Fruit fly (Drosophila melanogaster) whole organism, prepupa: ENCODE measurements around the gene CG16953.

Experiments
- CG10631 ChIP-seq: fragments of 200-800 bp; sonication (Bioruptor generic); optimal IDR thresholded peaks from 2 replicates; lab custom pipeline; 2016; ENCODE audit warnings: missing biosample characterization, missing genetic modification characterization
- CG10669 ChIP-seq: fragments of 200-800 bp; sonication (Bioruptor generic); optimal IDR thresholded peaks from 3 replicates; lab custom pipeline; 2018; ENCODE audit warnings: missing biosample characterization, mild to moderate bottlenecking, missing genetic modification characterization, moderate library complexity
- CG11294 ChIP-seq: fragments of 200-800 bp; sonication (Bioruptor generic); IDR thresholded peaks from 2 replicates; pipeline ENCODE4 v1.3.6; 2022; ENCODE audit warnings: missing biosample characterization, missing genetic modification characterization
- CG11762 ChIP-seq: fragments of 200-800 bp; sonication (Bioruptor generic); optimal IDR thresholded peaks from 3 replicates; lab custom pipeline; 2016; ENCODE audit warnings: missing biosample characterization, missing genetic modification characterization; ENCODE audit not compliant: insufficient read depth
- CG1621 ChIP-seq: fragments of 200-800 bp; sonication (Bioruptor generic); optimal IDR thresholded peaks from 3 replicates; lab custom pipeline; 2018; ENCODE audit warnings: missing biosample characterization, mild to moderate bottlenecking, missing genetic modification characterization
- CG31627 ChIP-seq: fragments of 200-800 bp; sonication (Bioruptor generic); optimal IDR thresholded peaks from 3 replicates; lab custom pipeline; 2016; ENCODE audit warnings: missing biosample characterization, missing genetic modification characterization
- CG34406 ChIP-seq: fragments of 200-800 bp; sonication (Bioruptor generic); optimal IDR thresholded peaks from 3 replicates; lab custom pipeline; 2016; ENCODE audit warnings: missing biosample characterization, missing genetic modification characterization
- CG3919 ChIP-seq: fragments of 200-800 bp; sonication (Bioruptor generic); optimal IDR thresholded peaks from 3 replicates; lab custom pipeline; 2016; ENCODE audit warnings: missing biosample characterization, missing genetic modification characterization
- CG6163 ChIP-seq: fragments of 200-800 bp; sonication (Bioruptor generic); IDR thresholded peaks from 3 replicates; pipeline ENCODE4 v1.3.6; 2022; ENCODE audit warnings: missing biosample characterization, missing genetic modification characterization
- CG6792 ChIP-seq: fragments of 200-800 bp; sonication (Bioruptor generic); optimal IDR thresholded peaks from 3 replicates; lab custom pipeline; 2016; ENCODE audit warnings: missing biosample characterization, missing genetic modification characterization
- CG6854 ChIP-seq: fragments of 200-800 bp; sonication (Bioruptor generic); optimal IDR thresholded peaks from 2 replicates; lab custom pipeline; 2017; ENCODE audit warnings: missing biosample characterization, mild to moderate bottlenecking, missing genetic modification characterization
- CG7368 ChIP-seq: fragments of 200-800 bp; sonication (Bioruptor generic); optimal IDR thresholded peaks from 3 replicates; lab custom pipeline; 2016; ENCODE audit warnings: missing biosample characterization, missing genetic modification characterization
- CG8319 ChIP-seq: fragments of 200-800 bp; sonication (Bioruptor generic); optimal IDR thresholded peaks from 3 replicates; lab custom pipeline; 2016; ENCODE audit warnings: missing biosample characterization, missing genetic modification characterization
- CG8632 ChIP-seq: fragments of 200-800 bp; sonication (Bioruptor generic); optimal IDR thresholded peaks from 3 replicates; lab custom pipeline; 2016; ENCODE audit warnings: missing biosample characterization, missing genetic modification characterization
- CG9139 ChIP-seq: fragments of 200-800 bp; sonication (Bioruptor generic); optimal IDR thresholded peaks from 3 replicates; lab custom pipeline; 2017; ENCODE audit warnings: missing biosample characterization, mild to moderate bottlenecking, missing genetic modification characterization
- Eip75B ChIP-seq: fragments of 200-800 bp; sonication (Bioruptor generic); optimal IDR thresholded peaks from 3 replicates; lab custom pipeline; 2016; ENCODE audit warnings: missing biosample characterization, missing genetic modification characterization
- Eip78C ChIP-seq: fragments of 200-800 bp; sonication (Bioruptor generic); peaks from one replicate; lab custom pipeline; 2016; ENCODE audit warnings: missing biosample characterization, missing genetic modification characterization
- Eip93F ChIP-seq: fragments of 200-800 bp; sonication (Bioruptor generic); optimal IDR thresholded peaks from 2 replicates; lab custom pipeline; 2016; ENCODE audit warnings: missing biosample characterization, mild to moderate bottlenecking, missing genetic modification characterization
- Ets21C ChIP-seq: fragments of 200-800 bp; sonication (Bioruptor generic); optimal IDR thresholded peaks from 3 replicates; lab custom pipeline; 2016; ENCODE audit warnings: missing biosample characterization, missing genetic modification characterization
- Ets96B ChIP-seq: fragments of 200-800 bp; optimal IDR thresholded peaks from 2 replicates; lab custom pipeline; 2019; ENCODE audit warnings: missing biosample characterization, mild to moderate bottlenecking, missing genetic modification characterization, moderate library complexity
- Gug ChIP-seq: fragments of 200-800 bp; sonication (Bioruptor generic); IDR thresholded peaks from 2 replicates; pipeline ENCODE4 v1.3.6; 2022; ENCODE audit warnings: missing biosample characterization, missing genetic modification characterization
- Hr38 ChIP-seq: sonication (Bioruptor generic); optimal IDR thresholded peaks from 2 replicates; lab custom pipeline; 2016; ENCODE audit warnings: missing biosample characterization, missing genetic modification characterization
- Hr39 ChIP-seq: fragments of 200-800 bp; sonication (Bioruptor generic); optimal IDR thresholded peaks from 2 replicates; lab custom pipeline; 2016; ENCODE audit warnings: missing biosample characterization, missing genetic modification characterization
- Hr4 ChIP-seq: fragments of 200-800 bp; sonication (Bioruptor generic); optimal IDR thresholded peaks from 3 replicates; lab custom pipeline; 2016; ENCODE audit warnings: missing biosample characterization, missing genetic modification characterization
- Lpt ChIP-seq: fragments of 200-800 bp; sonication (Bioruptor generic); optimal IDR thresholded peaks from 3 replicates; lab custom pipeline; 2016; ENCODE audit warnings: missing biosample characterization, missing genetic modification characterization
- Met ChIP-seq: fragments of 200-800 bp; sonication (Bioruptor generic); optimal IDR thresholded peaks from 3 replicates; lab custom pipeline; 2016; ENCODE audit warnings: missing biosample characterization, missing genetic modification characterization
- Smox ChIP-seq: fragments of 200-800 bp; sonication (Bioruptor generic); optimal IDR thresholded peaks from 3 replicates; lab custom pipeline; 2016; ENCODE audit warnings: missing biosample characterization, missing genetic modification characterization
- Sox102F ChIP-seq: fragments of 200-800 bp; sonication (Bioruptor generic); optimal IDR thresholded peaks from 2 replicates; lab custom pipeline; 2016; ENCODE audit warnings: missing biosample characterization, mild to moderate bottlenecking, missing genetic modification characterization
- Sox14 ChIP-seq: fragments of 200-800 bp; sonication (Bioruptor generic); optimal IDR thresholded peaks from 3 replicates; lab custom pipeline; 2016; ENCODE audit warnings: missing biosample characterization, missing genetic modification characterization
- Sox15 ChIP-seq: fragments of 200-800 bp; sonication (Bioruptor generic); optimal IDR thresholded peaks from 3 replicates; lab custom pipeline; 2016; ENCODE audit warnings: missing biosample characterization, missing genetic modification characterization
- cyc ChIP-seq: fragments of 200-800 bp; sonication (Bioruptor generic); optimal IDR thresholded peaks from 3 replicates; lab custom pipeline; 2016; ENCODE audit warnings: missing biosample characterization, missing genetic modification characterization
- dac ChIP-seq: fragments of 200-800 bp; sonication (Bioruptor generic); optimal IDR thresholded peaks from 2 replicates; lab custom pipeline; 2017; ENCODE audit warnings: missing biosample characterization, mild to moderate bottlenecking, missing genetic modification characterization
- esn ChIP-seq: fragments of 200-800 bp; sonication (Bioruptor generic); optimal IDR thresholded peaks from 2 replicates; lab custom pipeline; 2016; ENCODE audit warnings: missing biosample characterization, mild to moderate bottlenecking, missing genetic modification characterization, moderate library complexity
- fkh ChIP-seq: fragments of 200-800 bp; sonication (Bioruptor generic); optimal IDR thresholded peaks from 3 replicates; lab custom pipeline; 2017; ENCODE audit warnings: missing biosample characterization, mild to moderate bottlenecking, missing genetic modification characterization, moderate library complexity
- lz ChIP-seq: fragments of 200-800 bp; sonication (Bioruptor generic); optimal IDR thresholded peaks from 3 replicates; lab custom pipeline; 2016; ENCODE audit warnings: missing biosample characterization, missing genetic modification characterization
- net ChIP-seq: fragments of 200-800 bp; sonication (Bioruptor generic); optimal IDR thresholded peaks from 3 replicates; lab custom pipeline; 2016; ENCODE audit warnings: missing biosample characterization, missing genetic modification characterization
- pdm3 ChIP-seq: fragments of 200-800 bp; sonication (Bioruptor generic); optimal IDR thresholded peaks from 3 replicates; lab custom pipeline; 2016; ENCODE audit warnings: missing biosample characterization, missing genetic modification characterization
- salr ChIP-seq, 2 experiments: fragments of 200-800 bp; sonication (Bioruptor generic); optimal IDR thresholded peaks; 3 replicates each; lab custom pipeline; 2016 to 2018; ENCODE audit warnings: missing biosample characterization in 2 of 2, missing genetic modification characterization in 2 of 2, mild to moderate bottlenecking in 1 of 2
- spab ChIP-seq: fragments of 200-800 bp; sonication (Bioruptor generic); optimal IDR thresholded peaks from 2 replicates; lab custom pipeline; 2017; ENCODE audit warnings: missing biosample characterization, mild to moderate bottlenecking, missing genetic modification characterization, missing genetic modification reagents
- svp ChIP-seq: fragments of 200-800 bp; sonication (Bioruptor generic); peaks from one replicate; lab custom pipeline; 2016; ENCODE audit warnings: missing biosample characterization, missing genetic modification characterization
- topi ChIP-seq: fragments of 200-800 bp; sonication (Bioruptor generic); optimal IDR thresholded peaks from 3 replicates; lab custom pipeline; 2016; ENCODE audit warnings: missing biosample characterization, missing genetic modification characterization
- vri ChIP-seq: fragments of 200-800 bp; sonication (Bioruptor generic); optimal IDR thresholded peaks from 3 replicates; lab custom pipeline; 2016; ENCODE audit warnings: missing biosample characterization, mild to moderate bottlenecking, missing genetic modification characterization

CG16953 gene

DNA sequence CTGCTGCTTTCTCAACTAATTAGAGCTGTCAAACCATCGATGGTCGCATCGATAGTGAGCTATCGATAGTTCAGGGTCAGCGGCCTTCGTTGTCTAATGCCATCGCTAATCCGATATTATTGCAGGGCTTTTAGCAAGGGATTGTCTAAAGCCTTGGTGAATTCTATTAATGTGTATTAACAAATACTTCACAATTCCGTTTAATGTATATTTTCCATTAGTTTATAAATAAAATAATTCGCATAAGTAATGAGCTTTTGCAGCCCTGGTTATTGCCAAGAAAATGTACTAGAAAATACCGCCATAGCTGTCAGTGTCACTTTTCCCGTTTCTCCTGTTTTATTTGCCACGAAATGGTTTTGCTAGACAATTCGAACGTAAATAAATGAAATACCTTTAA lies 5.8 kb downstream of the CG16953 start, which contains the start of the genes EloB and Srp14 (continued):
- TF ChIP-seq spab (GFP tag; lab: Kevin White, UChicago): no peak
- TF ChIP-seq salr (GFP tag; optimal IDR thresholded peaks at IDR 0.05; lab: Kevin White, UChicago): no peak
- no peak for TF ChIP-seq CG10669 (GFP tag; lab: Kevin White, UChicago)
- no peak for TF ChIP-seq CG6854 (GFP tag; lab: Kevin White, UChicago)
- peak; percentile 55 for TF ChIP-seq CG8632
- peak; percentile 74 for TF ChIP-seq Eip75B
- no peak for TF ChIP-seq net (GFP tag; lab: Kevin White, UChicago)
- TF ChIP-seq CG31627 (GFP tag; lab: Kevin White, UChicago): peak; percentile 79
- no peak for TF ChIP-seq vri (GFP tag; lab: Kevin White, UChicago)
- no peak for TF ChIP-seq Smox
- no peak for TF ChIP-seq CG11294 (GFP tag; lab: Robert Waterston, UW)
- TF ChIP-seq Met (GFP tag; lab: Kevin White, UChicago): no peak
- TF ChIP-seq Sox15: peak; percentile 52
- TF ChIP-seq cyc (GFP tag; lab: Kevin White, UChicago): peak; percentile 81
- TF ChIP-seq CG9139 (GFP tag; lab: Kevin White, UChicago): no peak
- TF ChIP-seq fkh (GFP tag; lab: Kevin White, UChicago): peak; percentile 59
- TF ChIP-seq Eip93F (GFP tag; lab: Kevin White, UChicago): peak; percentile 74
- peak; percentile 44 for TF ChIP-seq CG8319 (GFP tag; lab: Kevin White, UChicago)
- no peak for TF ChIP-seq Sox102F (GFP tag; lab: Kevin White, UChicago)
- peak; percentile 63 for TF ChIP-seq CG6792 (GFP tag; lab: Kevin White, UChicago)
- no peak for TF ChIP-seq dac (GFP tag; lab: Kevin White, UChicago)
- TF ChIP-seq Ets96B (tag; lab: Kevin White, UChicago): peak; percentile 67
- TF ChIP-seq Gug: peak; percentile 55
- no peak for TF ChIP-seq Hr38 (GFP tag; lab: Kevin White, UChicago)
- TF ChIP-seq CG34406: peak; percentile 60
- peak; percentile 32 for TF ChIP-seq Lpt (GFP tag; lab: Kevin White, UChicago)
- TF ChIP-seq Hr39: peak; percentile 85
- no peak for TF ChIP-seq CG10631 (GFP tag; lab: Kevin White, UChicago)
- no peak for TF ChIP-seq pdm3 (GFP tag; lab: Kevin White, UChicago)
- peak; percentile 86 for TF ChIP-seq Sox14
- TF ChIP-seq topi: peak; percentile 78
- peak; percentile 72 for TF ChIP-seq Ets21C
- peak; percentile 96 for TF ChIP-seq svp
- no peak for TF ChIP-seq CG7368 (GFP tag; lab: Kevin White, UChicago)
- TF ChIP-seq lz (GFP tag; lab: Kevin White, UChicago): peak; percentile 84

dm6 chr3R:20576789-20577188 lies 8.8 kb downstream of the CG16953 start, which contains the start of the genes TFAM and CG5412:
Gene TFAM (minus strand): TSS chr3R:20577010.
Gene CG5412 (plus strand): TSS chr3R:20577053.
- peak; percentile 91 for TF ChIP-seq CG1621 (tag; lab: Kevin White, UChicago)
- TF ChIP-seq svp: no peak
- peak; percentile 4 for TF ChIP-seq Sox14
- peak; percentile 79 for TF ChIP-seq fkh (GFP tag; lab: Kevin White, UChicago)
- TF ChIP-seq, all 60 proteins: peak for 3

DNA sequence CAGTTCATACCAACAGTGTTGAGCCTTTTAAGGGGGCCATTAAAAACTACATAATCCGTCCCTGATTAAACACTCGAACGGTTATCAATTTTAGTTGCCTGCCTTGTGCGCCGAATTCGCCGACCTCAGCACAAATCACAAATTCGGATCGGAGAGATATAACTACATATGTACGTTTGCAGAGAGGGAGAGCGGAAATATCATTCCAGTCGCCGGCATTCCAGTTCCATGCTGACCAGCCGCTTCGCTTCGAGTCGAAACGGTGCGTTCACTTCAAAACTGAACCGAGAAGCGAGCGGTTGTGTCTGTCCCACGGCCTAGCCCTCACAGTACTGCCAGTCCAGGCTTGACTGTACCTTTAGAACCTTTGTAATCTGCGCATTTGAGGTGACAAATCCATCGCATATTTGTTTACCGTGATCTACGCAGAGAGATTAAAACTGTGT lies 11.1 kb downstream of the CG16953 start:
- peak; percentile 73 for TF ChIP-seq fkh (GFP tag; lab: Kevin White, UChicago)
- peak; percentile 60 for TF ChIP-seq CG6854 (GFP tag; lab: Kevin White, UChicago)
- TF ChIP-seq CG6163 (GFP tag; lab: Robert Waterston, UW): 0 out of 3 replicates have a peak, but pooled peaks have one; percentile 20
- no peak for TF ChIP-seq Hr4 (GFP tag; lab: Kevin White, UChicago)
- peak; percentile 9 for TF ChIP-seq esn
- no peak for TF ChIP-seq CG3919 (GFP tag; lab: Kevin White, UChicago)
- TF ChIP-seq CG11762 (GFP tag; lab: Kevin White, UChicago): no peak
- peak; percentile 27 for TF ChIP-seq Eip78C (GFP tag; lab: Kevin White, UChicago)
- TF ChIP-seq svp: peak; percentile 38
- no peak for TF ChIP-seq pdm3 (GFP tag; lab: Kevin White, UChicago)
- TF ChIP-seq Sox14: no peak
- no peak for TF ChIP-seq CG7368 (GFP tag; lab: Kevin White, UChicago)
- TF ChIP-seq, all 60 proteins: peak for 6
